Fruit fly (Drosophila melanogaster) whole organism, embryonic: Measurements from ENCODE around the gene meigo.

Source experiments
- Blimp-1 ChIP-seq: fragments of 200-800 bp; sonication (Bioruptor generic); optimal IDR thresholded peaks from 3 replicates; lab custom pipeline; 2018; ENCODE audit warnings: missing biosample characterization, missing genetic modification characterization, mild to moderate bottlenecking, moderate library complexity, missing genetic modification reagents
- CG11093 ChIP-seq: fragments of 200-800 bp; sonication (Bioruptor generic); IDR thresholded peaks from 3 replicates; pipeline ENCODE4 v1.3.6; 2022; ENCODE audit warnings: missing biosample characterization, missing genetic modification characterization
- CG13624 ChIP-seq: fragments of 200-800 bp; sonication (Bioruptor generic); optimal IDR thresholded peaks from 2 replicates; lab custom pipeline; 2016; ENCODE audit warnings: missing biosample characterization, missing genetic modification characterization
- CG14667 ChIP-seq: fragments of 200-800 bp; sonication (Bioruptor generic); IDR thresholded peaks from 2 replicates; pipeline ENCODE4 v1.3.6; 2022; ENCODE audit warnings: missing biosample characterization, missing genetic modification characterization
- CG15514 ChIP-seq: fragments of 200-800 bp; sonication (Bioruptor generic); optimal IDR thresholded peaks from 3 replicates; lab custom pipeline; 2017; ENCODE audit warnings: missing biosample characterization, missing genetic modification characterization, mild to moderate bottlenecking, moderate library complexity, missing genetic modification reagents
- CG17568 ChIP-seq: fragments of 200-800 bp; sonication (Bioruptor generic); optimal IDR thresholded peaks from 2 replicates; lab custom pipeline; 2018; ENCODE audit warnings: missing biosample characterization, mild to moderate bottlenecking, missing genetic modification characterization, moderate library complexity
- CG17829 ChIP-seq: fragments of 200-800 bp; optimal IDR thresholded peaks from 2 replicates; lab custom pipeline; 2019; ENCODE audit warnings: missing biosample characterization, mild to moderate bottlenecking, missing genetic modification characterization, moderate library complexity
- CG18599 ChIP-seq: fragments of 200-800 bp; sonication (Bioruptor generic); optimal IDR thresholded peaks from 3 replicates; lab custom pipeline; 2017; ENCODE audit warnings: missing biosample characterization, missing genetic modification characterization, mild to moderate bottlenecking, moderate library complexity, missing genetic modification reagents
- CG2116 ChIP-seq: fragments of 200-800 bp; sonication (Bioruptor generic); optimal IDR thresholded peaks from 3 replicates; lab custom pipeline; 2018; ENCODE audit warnings: missing biosample characterization, mild to moderate bottlenecking, missing genetic modification characterization
- CG2889 ChIP-seq: fragments of 200-800 bp; sonication (Bioruptor generic); IDR thresholded peaks from 3 replicates; pipeline ENCODE4 v1.3.6; 2022; ENCODE audit warnings: missing biosample characterization, missing genetic modification characterization
- CG30403 ChIP-seq: fragments of 200-800 bp; sonication (Bioruptor generic); optimal IDR thresholded peaks from 3 replicates; lab custom pipeline; 2016; ENCODE audit warnings: missing biosample characterization, missing genetic modification characterization
- CG32767 ChIP-seq: fragments of 200-800 bp; sonication (Bioruptor generic); IDR thresholded peaks from 2 replicates; pipeline ENCODE4 v1.3.6; 2022; ENCODE audit warnings: missing biosample characterization, missing genetic modification characterization
- CG33213 ChIP-seq: fragments of 200-800 bp; sonication (Bioruptor generic); optimal IDR thresholded peaks from 3 replicates; lab custom pipeline; 2016; ENCODE audit warnings: missing biosample characterization, missing genetic modification characterization
- CG34422 ChIP-seq: fragments of 200-800 bp; sonication (Bioruptor generic); IDR thresholded peaks from 3 replicates; pipeline ENCODE4 v1.3.6; 2022; ENCODE audit warnings: missing biosample characterization, missing genetic modification characterization
- CG4282 ChIP-seq: fragments of 200-800 bp; sonication (Bioruptor generic); optimal IDR thresholded peaks from 2 replicates; lab custom pipeline; 2016; ENCODE audit warnings: missing biosample characterization, missing genetic modification characterization
- CG5953 ChIP-seq: fragments of 200-800 bp; sonication (Bioruptor generic); IDR thresholded peaks from 2 replicates; pipeline ENCODE4 v1.3.6; 2022; ENCODE audit warnings: missing biosample characterization, missing genetic modification characterization
- CG6254 ChIP-seq: fragments of 200-800 bp; sonication (Bioruptor generic); optimal IDR thresholded peaks from 3 replicates; lab custom pipeline; 2017; ENCODE audit warnings: mild to moderate bottlenecking, missing biosample characterization, missing genetic modification reagents, missing genetic modification characterization
- CG9817 ChIP-seq: fragments of 200-800 bp; sonication (Bioruptor generic); optimal IDR thresholded peaks from 2 replicates; lab custom pipeline; 2018; ENCODE audit warnings: missing biosample characterization, mild to moderate bottlenecking, missing genetic modification characterization, moderate library complexity
- Dref ChIP-seq: fragments of 200-800 bp; sonication (Bioruptor generic); IDR thresholded peaks from 2 replicates; pipeline ENCODE4 v1.3.6; 2022; ENCODE audit warnings: missing biosample characterization, missing genetic modification characterization
- Hr39 ChIP-seq: fragments of >200 bp; optimal IDR thresholded peaks from 2 replicates; lab custom pipeline; 2017
- Hr78 ChIP-seq, 2 experiments: fragments of 200-800 bp in 1 of 2; fragments of >200 bp in 1 of 2; sonication (Bioruptor generic) in 1 of 2; optimal IDR thresholded peaks; 2 replicates each; lab custom pipeline; 2017 to 2019; ENCODE audit warnings: missing biosample characterization in 2 of 2, missing genetic modification characterization in 2 of 2, mild to moderate bottlenecking in 1 of 2, moderate library complexity in 1 of 2
- Meics ChIP-seq: fragments of 200-800 bp; sonication (Bioruptor generic); optimal IDR thresholded peaks from 2 replicates; lab custom pipeline; 2017; ENCODE audit warnings: missing biosample characterization, mild to moderate bottlenecking, missing genetic modification characterization
- NfI ChIP-seq: fragments of 200-800 bp; sonication (Bioruptor generic); optimal IDR thresholded peaks from 3 replicates; lab custom pipeline; 2018; ENCODE audit warnings: missing biosample characterization, mild to moderate bottlenecking, missing genetic modification characterization, moderate library complexity
- Stat92E ChIP-seq, 3 experiments: fragments of >200 bp in 2 of 3; fragments of 200-800 bp in 1 of 3; sonication (Bioruptor generic) in 1 of 3; optimal IDR thresholded peaks; 2 replicates each; lab custom pipeline; 2017 to 2019; ENCODE audit warnings: missing biosample characterization in 3 of 3, missing genetic modification characterization in 3 of 3, mild to moderate bottlenecking in 1 of 3, moderate library complexity in 1 of 3
- Usf ChIP-seq: fragments of 200-800 bp; sonication (Bioruptor generic); optimal IDR thresholded peaks from 2 replicates; lab custom pipeline; 2017; ENCODE audit warnings: missing genotype, missing biosample characterization, missing genetic modification characterization
- Vsx1 ChIP-seq: fragments of 200-800 bp; sonication (Bioruptor generic); optimal IDR thresholded peaks from 2 replicates; lab custom pipeline; 2017; ENCODE audit warnings: missing biosample characterization, mild to moderate bottlenecking, missing genetic modification characterization, missing genetic modification reagents
- amos ChIP-seq: fragments of 200-800 bp; sonication (Bioruptor generic); IDR thresholded peaks from 2 replicates; pipeline ENCODE4 v1.3.6; 2022; ENCODE audit warnings: missing biosample characterization, missing genetic modification characterization; ENCODE audit not compliant: partially characterized antibody
- bab2 ChIP-seq: fragments of 200-800 bp; sonication (Bioruptor generic); optimal IDR thresholded peaks from 2 replicates; lab custom pipeline; 2016; ENCODE audit warnings: missing biosample characterization, missing genetic modification characterization
- bcd ChIP-seq: fragments of 200-800 bp; sonication (Bioruptor generic); optimal IDR thresholded peaks from 2 replicates; lab custom pipeline; 2017; ENCODE audit warnings: missing biosample characterization, mild to moderate bottlenecking, missing genetic modification characterization
- cas ChIP-seq: fragments of 200-800 bp; sonication (Bioruptor generic); IDR thresholded peaks from 2 replicates; pipeline ENCODE4 v1.3.6; 2022; ENCODE audit warnings: missing biosample characterization, missing genetic modification characterization
- ci ChIP-seq: fragments of 200-800 bp; sonication (Bioruptor generic); IDR thresholded peaks from 3 replicates; pipeline ENCODE4 v1.3.6; 2022; ENCODE audit warnings: missing biosample characterization, missing genetic modification characterization
- eve ChIP-seq, 2 experiments: fragments of >200 bp; optimal IDR thresholded peaks; 2 replicates each; lab custom pipeline; 2017; ENCODE audit warnings: missing biosample characterization in 2 of 2, missing genetic modification characterization in 2 of 2
- exex ChIP-seq: fragments of 200-800 bp; sonication (Bioruptor generic); optimal IDR thresholded peaks from 4 replicates; lab custom pipeline; 2018; ENCODE audit warnings: missing biosample characterization, mild to moderate bottlenecking, missing genetic modification characterization, moderate library complexity
- fd102C ChIP-seq: fragments of 200-800 bp; sonication (Bioruptor generic); optimal IDR thresholded peaks from 2 replicates; lab custom pipeline; 2018; ENCODE audit warnings: missing biosample characterization, mild to moderate bottlenecking, missing genetic modification characterization, moderate library complexity
- gro ChIP-seq: fragments of 200-800 bp; sonication (Bioruptor generic); optimal IDR thresholded peaks from 2 replicates; lab custom pipeline; 2016; ENCODE audit warnings: missing biosample characterization, missing genetic modification characterization
- ham ChIP-seq: fragments of 200-800 bp; sonication (Bioruptor generic); IDR thresholded peaks from 2 replicates; pipeline ENCODE4 v1.3.6; 2022; ENCODE audit warnings: missing biosample characterization, missing genetic modification characterization
- ind ChIP-seq: fragments of 200-800 bp; sonication (Bioruptor generic); optimal IDR thresholded peaks from 3 replicates; lab custom pipeline; 2016; ENCODE audit warnings: missing biosample characterization, missing genetic modification characterization
- lab ChIP-seq: fragments of 200-800 bp; sonication (Bioruptor generic); optimal IDR thresholded peaks from 3 replicates; lab custom pipeline; 2017; ENCODE audit warnings: missing biosample characterization, missing genetic modification characterization, mild to moderate bottlenecking, moderate library complexity, missing genetic modification reagents
- odd ChIP-seq: fragments of 200-800 bp; sonication (Bioruptor generic); optimal IDR thresholded peaks from 2 replicates; lab custom pipeline; 2017; ENCODE audit warnings: missing biosample characterization, mild to moderate bottlenecking, missing genetic modification characterization
- onecut ChIP-seq: fragments of 200-800 bp; sonication (Bioruptor generic); IDR thresholded peaks from 2 replicates; pipeline ENCODE4 v1.3.6; 2022; ENCODE audit warnings: missing biosample characterization, missing genetic modification characterization
- otp ChIP-seq: fragments of 200-800 bp; sonication (Bioruptor generic); IDR thresholded peaks from 3 replicates; pipeline ENCODE4, ENCODE4 v1.3.6; 2022; ENCODE audit warnings: missing biosample characterization, missing genetic modification characterization
- pan ChIP-seq, 4 experiments: fragments of >200 bp in 3 of 4; fragments of 200-800 bp in 1 of 4; sonication (Bioruptor generic) in 1 of 4; optimal IDR thresholded peaks in 3 of 4; IDR thresholded peaks in 1 of 4; 2 replicates each; pipeline versions ENCODE4 v1.3.6 to Lab custom; 2017 to 2022; ENCODE audit warnings: missing biosample characterization in 2 of 4, missing genetic modification characterization in 2 of 4, mixed read lengths in 1 of 4
- pnt ChIP-seq: fragments of 200-800 bp; sonication (Bioruptor generic); optimal IDR thresholded peaks from 3 replicates; lab custom pipeline; 2016; ENCODE audit warnings: missing biosample characterization, missing genetic modification characterization
- prd ChIP-seq, 3 experiments: fragments of >200 bp in 2 of 3; fragments of 200-800 bp in 1 of 3; sonication (Bioruptor generic) in 1 of 3; optimal IDR thresholded peaks in 2 of 3; IDR thresholded peaks in 1 of 3; 2 replicates in 2 of 3; 3 replicates in 1 of 3; pipeline versions ENCODE4 v1.3.6 to Lab custom; 2017 to 2022; ENCODE audit warnings: missing biosample characterization in 1 of 3, missing genetic modification characterization in 1 of 3
- tna ChIP-seq: fragments of 200-800 bp; sonication (Bioruptor generic); IDR thresholded peaks from 2 replicates; pipeline ENCODE4 v1.3.6; 2022; ENCODE audit warnings: missing biosample characterization, missing genetic modification characterization; ENCODE audit not compliant: partially characterized antibody
- usp ChIP-seq: fragments of >200 bp; optimal IDR thresholded peaks from 2 replicates; lab custom pipeline; 2017; ENCODE audit warnings: missing biosample characterization, missing genetic modification characterization
- yki ChIP-seq: fragments of >200 bp; optimal IDR thresholded peaks from 3 replicates; lab custom pipeline; 2018
- zfh1 ChIP-seq: fragments of 200-800 bp; sonication (Bioruptor generic); IDR thresholded peaks from 3 replicates; pipeline ENCODE4 v1.3.6; 2022; ENCODE audit warnings: missing biosample characterization, missing genetic modification characterization

The meigo gene

dm6 chr3R:21112742-21113465, 25.2 kb upstream of the meigo start:
- peak; percentile 74 for TF ChIP-seq onecut (GFP tag; lab: Robert Waterston, UW)
- TF ChIP-seq Hr78 (GFP tag; optimal IDR thresholded peaks at IDR 0.05; lab: Kevin White, UChicago) = peak in 1 of 2 experiments; percentile 57
- TF ChIP-seq Blimp-1 (GFP tag; lab: Kevin White, UChicago) = peak; percentile 82
- TF ChIP-seq Meics (GFP tag; lab: Kevin White, UChicago) = peak; percentile 51
- no peak for TF ChIP-seq amos
- TF ChIP-seq zfh1 (GFP tag; lab: Robert Waterston, UW) = peak; percentile 86
- TF ChIP-seq otp = peak; percentile 87
- TF ChIP-seq ci (GFP tag; lab: Robert Waterston, UW) = peak; percentile 94
- TF ChIP-seq Usf (GFP tag; lab: Kevin White, UChicago) = peak; percentile 44
- peak; percentile 78 for TF ChIP-seq fd102C (GFP tag; lab: Kevin White, UChicago)
- TF ChIP-seq Dref (GFP tag; lab: Robert Waterston, UW) = no peak
- no peak for TF ChIP-seq eve (GFP tag; optimal IDR thresholded peaks at IDR 0.05; lab: Kevin White, UChicago)
- TF ChIP-seq Vsx1 (GFP tag; lab: Kevin White, UChicago) = peak; percentile 83
- TF ChIP-seq CG13624 (GFP tag; lab: Kevin White, UChicago) = peak; percentile 87
- peak; percentile 71; the same call in 1 of the 2 replicates for TF ChIP-seq CG32767
- TF ChIP-seq NfI (GFP tag; lab: Kevin White, UChicago) = peak; percentile 87
- peak; percentile 56; the same call in 1 of the 2 replicates for TF ChIP-seq ham
- TF ChIP-seq bab2 (GFP tag; lab: Kevin White, UChicago) = peak; percentile 93
- TF ChIP-seq CG11093 (GFP tag; lab: Robert Waterston, UW) = peak; percentile 68; the same call in 2 of the 3 replicates
- no peak for TF ChIP-seq usp (GFP tag; lab: Kevin White, UChicago)
- TF ChIP-seq cas (GFP tag; lab: Robert Waterston, UW) = peak; percentile 77
- peak; percentile 87 for TF ChIP-seq pnt
- TF ChIP-seq CG17568 = peak; percentile 90
- TF ChIP-seq CG17829 (tag; lab: Kevin White, UChicago) = peak; percentile 87
- TF ChIP-seq CG2889 (GFP tag; lab: Robert Waterston, UW) = peak; percentile 66; the same call in 2 of the 3 replicates
- peak; percentile 88 for TF ChIP-seq CG34422 (GFP tag; lab: Robert Waterston, UW)
- TF ChIP-seq CG5953 (GFP tag; lab: Robert Waterston, UW) = peak; percentile 87
- peak; percentile 52 for TF ChIP-seq CG2116 (GFP tag; lab: Kevin White, UChicago)
- peak; percentile 60 for TF ChIP-seq CG15514
- peak; percentile 78 for TF ChIP-seq exex (tag; lab: Kevin White, UChicago)
- peak; percentile 78 for TF ChIP-seq bcd
- TF ChIP-seq CG33213 (GFP tag; lab: Kevin White, UChicago) = peak; percentile 83
- TF ChIP-seq CG18599 (GFP tag; lab: Kevin White, UChicago) = peak; percentile 92
- no peak for TF ChIP-seq Stat92E (GFP tag; optimal IDR thresholded peaks at IDR 0.05; lab: Kevin White, UChicago)
- peak; percentile 83 for TF ChIP-seq CG4282 (GFP tag; lab: Kevin White, UChicago)
- TF ChIP-seq prd (optimal IDR thresholded peaks at IDR 0.05; lab: Kevin White, UChicago) = no peak
- TF ChIP-seq prd (GFP tag; IDR thresholded peaks at IDR 0.05; lab: Robert Waterston, UW) = peak; percentile 90
- peak; percentile 87 for TF ChIP-seq CG30403 (GFP tag; lab: Kevin White, UChicago)
- TF ChIP-seq ind (GFP tag; lab: Kevin White, UChicago) = peak; percentile 50
- TF ChIP-seq CG6254 (GFP tag; lab: Kevin White, UChicago) = peak; percentile 66
- TF ChIP-seq Hr39 (lab: Kevin White, UChicago) = no peak
- TF ChIP-seq gro (GFP tag; lab: Kevin White, UChicago) = peak; percentile 94
- peak; percentile 80 for TF ChIP-seq odd
- peak; percentile 73 for TF ChIP-seq CG14667
- TF ChIP-seq yki (lab: Kevin White, UChicago) = no peak
- 0 out of 2 replicates have a peak, but pooled peaks have one; percentile 7 for TF ChIP-seq tna (GFP tag; lab: Robert Waterston, UW)
- no peak for TF ChIP-seq lab (GFP tag; lab: Kevin White, UChicago)
- peak; percentile 74 for TF ChIP-seq CG9817 (tag; lab: Kevin White, UChicago)
- no peak for TF ChIP-seq pan (optimal IDR thresholded peaks at IDR 0.05; lab: Kevin White, UChicago)
- peak in 1 of 2 experiments; percentile 91 for TF ChIP-seq pan (GFP tag; optimal IDR thresholded peaks at IDR 0.05 in 1 of 2, IDR thresholded peaks at IDR 0.05 in 1 of 2)
